Worm (Caenorhabditis elegans) whole organism, young adult: ENCODE data around the gene F42A10.5.
A peak's percentile ranks its signal among the peaks of the same experiment; 100 is the strongest.

Source experiments
- B0261.1 ChIP-seq: sonication (generic microtip); optimal IDR thresholded peaks from 2 replicates; lab custom pipeline; 2016; ENCODE audit warnings: mild to moderate bottlenecking, missing genetic modification characterization, moderate library complexity, missing compliant biosample characterization
- C06A6.2 ChIP-seq: fragments of 200-800 bp; sonication (Bioruptor generic); conservative IDR thresholded peaks from 2 replicates; pipeline ENCODE4 v1.3.6; 2022; ENCODE audit warnings: missing genetic modification characterization, missing compliant biosample characterization
- F22D6.2 ChIP-seq: sonication (generic microtip); optimal IDR thresholded peaks from 2 replicates; lab custom pipeline; 2016; ENCODE audit warnings: mild to moderate bottlenecking, missing genetic modification characterization, missing compliant biosample characterization
- F23B12.7 ChIP-seq: sonication (generic microtip); optimal IDR thresholded peaks from 2 replicates; lab custom pipeline; 2017; ENCODE audit warnings: missing genetic modification characterization, mild to moderate bottlenecking, missing compliant biosample characterization, antibody characterized with exemption, moderate library complexity; ENCODE audit not compliant: insufficient read depth
- F33H1.4 ChIP-seq: fragments of 200-800 bp; sonication (Bioruptor generic); IDR thresholded peaks from 2 replicates; pipeline ENCODE4 v1.3.6; 2022; ENCODE audit warnings: missing genetic modification reagents, missing genetic modification characterization, missing compliant biosample characterization
- F37B4.10 ChIP-seq: fragments of 200-800 bp; sonication (Bioruptor generic); IDR thresholded peaks from 2 replicates; pipeline ENCODE4 v1.3.6; 2022; ENCODE audit warnings: missing genetic modification characterization, missing compliant biosample characterization
- F39B2.1 ChIP-seq: fragments of 200-800 bp; sonication (Bioruptor generic); IDR thresholded peaks from 2 replicates; pipeline ENCODE4 v1.3.6; 2022; ENCODE audit warnings: missing genetic modification reagents, missing genetic modification characterization, missing compliant biosample characterization
- T26A5.8 ChIP-seq: sonication (generic microtip); optimal IDR thresholded peaks from 2 replicates; lab custom pipeline; 2016; ENCODE audit warnings: missing genetic modification characterization, missing compliant biosample characterization
- Y53F4B.3 ChIP-seq: fragments of 200-800 bp; sonication (Bioruptor generic); IDR thresholded peaks from 2 replicates; pipeline ENCODE4 v1.3.6; 2022; ENCODE audit warnings: missing genetic modification reagents, missing genetic modification characterization, missing compliant biosample characterization
- Y95B8A.8 ChIP-seq: fragments of 200-800 bp; sonication (Bioruptor generic); IDR thresholded peaks from 2 replicates; pipeline ENCODE4 v1.3.6; 2022; ENCODE audit warnings: missing genetic modification reagents, missing genetic modification characterization, missing compliant biosample characterization
- ZK185.1 ChIP-seq: sonication (generic microtip); optimal IDR thresholded peaks from 2 replicates; lab custom pipeline; 2016; ENCODE audit warnings: mild to moderate bottlenecking, missing genetic modification characterization, missing compliant biosample characterization; ENCODE audit not compliant: poor library complexity, severe bottlenecking
- ama-1 ChIP-seq, 3 experiments: fragments of 150-350 bp in 1 of 3; sonication (generic microtip) in 2 of 3; optimal IDR thresholded peaks; 2 replicates each; lab custom pipeline; 2014 to 2018; ENCODE audit warnings: missing biosample characterization in 2 of 3, missing genetic modification characterization in 2 of 3, missing genetic modification reagents in 2 of 3
- athp-1 ChIP-seq: sonication (generic microtip); optimal IDR thresholded peaks from 2 replicates; lab custom pipeline; 2017; ENCODE audit warnings: mild to moderate bottlenecking, missing genetic modification characterization, missing compliant biosample characterization
- attf-3 ChIP-seq: fragments of 200-800 bp; sonication (Bioruptor generic); conservative IDR thresholded peaks from 2 replicates; pipeline ENCODE4 v1.3.6; 2022; ENCODE audit warnings: missing genetic modification reagents, missing genetic modification characterization, missing compliant biosample characterization
- attf-6 ChIP-seq: fragments of 200-800 bp; sonication (Bioruptor generic); IDR thresholded peaks from 2 replicates; pipeline ENCODE4 v1.3.6; 2022; ENCODE audit warnings: missing genetic modification reagents, missing genetic modification characterization, missing compliant biosample characterization
- bed-2 ChIP-seq: fragments of 200-800 bp; sonication (Bioruptor generic); IDR thresholded peaks from 2 replicates; pipeline ENCODE4 v1.3.6; 2022; ENCODE audit warnings: missing genetic modification reagents, missing genetic modification characterization, missing compliant biosample characterization
- ccch-3 ChIP-seq: fragments of 200-800 bp; sonication (Bioruptor generic); optimal IDR thresholded peaks from 2 replicates; lab custom pipeline; 2018; ENCODE audit warnings: mild to moderate bottlenecking, missing genetic modification characterization, missing compliant biosample characterization
- cebp-2 ChIP-seq: fragments of 200-800 bp; sonication (Bioruptor generic); IDR thresholded peaks from 2 replicates; pipeline ENCODE4 v1.3.6; 2022; ENCODE audit warnings: missing genetic modification characterization, missing compliant biosample characterization
- ceh-91 ChIP-seq: fragments of 200-800 bp; sonication (Bioruptor generic); IDR thresholded peaks from 2 replicates; pipeline ENCODE4 v1.3.6; 2022; ENCODE audit warnings: missing genetic modification reagents, missing genetic modification characterization, missing compliant biosample characterization
- dox-1 ChIP-seq: fragments of 200-800 bp; sonication (Bioruptor generic); IDR thresholded peaks from 2 replicates; pipeline ENCODE4 v1.3.6; 2022; ENCODE audit warnings: missing genetic modification reagents, missing genetic modification characterization, missing compliant biosample characterization
- dpff-1 ChIP-seq: sonication (generic microtip); optimal IDR thresholded peaks from 2 replicates; lab custom pipeline; 2017; ENCODE audit warnings: mild to moderate bottlenecking, missing genetic modification characterization, missing compliant biosample characterization
- egl-44 ChIP-seq: fragments of 200-800 bp; sonication (Bioruptor generic); IDR thresholded peaks from 2 replicates; pipeline ENCODE4 v1.3.6; 2022; ENCODE audit warnings: missing genetic modification reagents, missing genetic modification characterization, missing compliant biosample characterization
- ekl-4 ChIP-seq: fragments of 200-800 bp; sonication (Bioruptor generic); IDR thresholded peaks from 2 replicates; pipeline ENCODE4 v1.3.6; 2022; ENCODE audit warnings: missing genetic modification reagents, missing genetic modification characterization, missing compliant biosample characterization
- hmg-20 ChIP-seq: fragments of 200-800 bp; sonication (Bioruptor generic); IDR thresholded peaks from 2 replicates; pipeline ENCODE4 v1.3.6; 2022; ENCODE audit warnings: missing genetic modification reagents, missing genetic modification characterization, missing compliant biosample characterization
- hrde-1 ChIP-seq: sonication (generic microtip); optimal IDR thresholded peaks from 2 replicates; lab custom pipeline; 2016; ENCODE audit warnings: missing genetic modification characterization, mild to moderate bottlenecking, missing compliant biosample characterization, moderate library complexity, missing genotype, missing genetic modification reagents, borderline replicate concordance
- lin-26 ChIP-seq: fragments of 200-800 bp; sonication (Bioruptor generic); IDR thresholded peaks from 2 replicates; pipeline ENCODE4 v1.3.6; 2022; ENCODE audit warnings: missing genetic modification reagents, missing genetic modification characterization, missing compliant biosample characterization
- lin-40 ChIP-seq: sonication (generic microtip); optimal IDR thresholded peaks from 2 replicates; lab custom pipeline; 2016; ENCODE audit warnings: missing genetic modification characterization, mild to moderate bottlenecking, missing compliant biosample characterization, missing genotype, missing genetic modification reagents
- lin-54 ChIP-seq: fragments of 200-800 bp; sonication (Bioruptor generic); optimal IDR thresholded peaks from 2 replicates; lab custom pipeline; 2018; ENCODE audit warnings: mild to moderate bottlenecking, missing genetic modification characterization, missing compliant biosample characterization
- lir-1 ChIP-seq: fragments of 200-800 bp; sonication (Bioruptor generic); conservative IDR thresholded peaks from 2 replicates; pipeline ENCODE4 v1.3.6; 2022; ENCODE audit warnings: missing genetic modification reagents, missing genetic modification characterization, missing compliant biosample characterization
- madf-3 ChIP-seq: fragments of 200-800 bp; sonication (Bioruptor generic); IDR thresholded peaks from 2 replicates; pipeline ENCODE4 v1.3.6; 2022; ENCODE audit warnings: missing genetic modification reagents, missing genetic modification characterization, missing compliant biosample characterization
- mes-4 ChIP-seq: sonication (generic microtip); optimal IDR thresholded peaks from 2 replicates; lab custom pipeline; 2016; ENCODE audit warnings: missing genotype, missing genetic modification characterization, missing compliant biosample characterization
- mxl-1 ChIP-seq: sonication (generic microtip); optimal IDR thresholded peaks from 2 replicates; lab custom pipeline; 2016; ENCODE audit warnings: missing genetic modification characterization, missing compliant biosample characterization
- nfya-1 ChIP-seq: sonication (generic microtip); optimal IDR thresholded peaks from 2 replicates; lab custom pipeline; 2017; ENCODE audit warnings: antibody characterized with exemption, missing compliant biosample characterization, missing genetic modification characterization, borderline replicate concordance; ENCODE audit not compliant: insufficient read depth
- nfyb-1 ChIP-seq: fragments of 200-800 bp; sonication (Bioruptor generic); IDR thresholded peaks from 2 replicates; pipeline ENCODE4 v1.3.6; 2022; ENCODE audit warnings: missing genetic modification reagents, missing genetic modification characterization, missing compliant biosample characterization
- nhr-179 ChIP-seq: sonication (generic microtip); optimal IDR thresholded peaks from 2 replicates; lab custom pipeline; 2016; ENCODE audit warnings: mild to moderate bottlenecking, missing genetic modification characterization, missing compliant biosample characterization
- nhr-80 ChIP-seq: sonication (generic microtip); optimal IDR thresholded peaks from 2 replicates; lab custom pipeline; 2016; ENCODE audit warnings: missing genetic modification characterization, missing compliant biosample characterization
- pha-4 ChIP-seq: fragments of 150-350 bp; sonication (generic microtip); optimal IDR thresholded peaks from 2 replicates; lab custom pipeline; 2014; ENCODE audit warnings: missing biosample characterization, missing genetic modification reagents, missing genetic modification characterization
- rcor-1 ChIP-seq: fragments of 200-800 bp; sonication (Bioruptor generic); IDR thresholded peaks from 2 replicates; pipeline ENCODE4 v1.3.6; 2022; ENCODE audit warnings: missing genetic modification reagents, missing genetic modification characterization, missing compliant biosample characterization
- rec-8 ChIP-seq, 2 experiments: sonication (generic microtip); optimal IDR thresholded peaks; 2 replicates each; lab custom pipeline; 2016; ENCODE audit warnings: mild to moderate bottlenecking in 2 of 2, missing genetic modification characterization in 2 of 2, missing genetic modification reagents in 2 of 2, missing genotype in 2 of 2, missing biosample characterization in 1 of 2, missing compliant biosample characterization in 1 of 2, moderate library complexity in 1 of 2
- repo-1 ChIP-seq: sonication (generic microtip); optimal IDR thresholded peaks from 2 replicates; lab custom pipeline; 2017; ENCODE audit warnings: mild to moderate bottlenecking, missing genetic modification characterization, missing compliant biosample characterization
- sdz-38 ChIP-seq: sonication (generic microtip); optimal IDR thresholded peaks from 2 replicates; lab custom pipeline; 2016; ENCODE audit warnings: missing genotype, missing genetic modification characterization, missing compliant biosample characterization
- tbp1 ChIP-seq: fragments of 200-800 bp; sonication (Bioruptor generic); optimal IDR thresholded peaks from 2 replicates; lab custom pipeline; 2018; ENCODE audit warnings: mild to moderate bottlenecking, missing genetic modification characterization, missing compliant biosample characterization
- xnd-1 ChIP-seq: sonication (generic microtip); optimal IDR thresholded peaks from 2 replicates; lab custom pipeline; 2016; ENCODE audit warnings: missing genotype, missing genetic modification reagents, missing genetic modification characterization, missing compliant biosample characterization
- ztf-22 ChIP-seq: fragments of 200-800 bp; sonication (Bioruptor generic); optimal IDR thresholded peaks from 2 replicates; lab custom pipeline; 2018; ENCODE audit warnings: mild to moderate bottlenecking, missing genetic modification characterization, moderate library complexity, missing compliant biosample characterization
- ztf-25 ChIP-seq: fragments of 200-800 bp; sonication (Bioruptor generic); IDR thresholded peaks from 2 replicates; pipeline ENCODE4 v1.3.6; 2022; ENCODE audit warnings: missing genetic modification reagents, missing genetic modification characterization, missing compliant biosample characterization
- ztf-6 ChIP-seq: fragments of 200-800 bp; sonication (Bioruptor generic); IDR thresholded peaks from 2 replicates; pipeline ENCODE4 v1.3.6; 2022; ENCODE audit warnings: missing genetic modification reagents, missing genetic modification characterization, missing compliant biosample characterization

F42A10.5 gene

DNA sequence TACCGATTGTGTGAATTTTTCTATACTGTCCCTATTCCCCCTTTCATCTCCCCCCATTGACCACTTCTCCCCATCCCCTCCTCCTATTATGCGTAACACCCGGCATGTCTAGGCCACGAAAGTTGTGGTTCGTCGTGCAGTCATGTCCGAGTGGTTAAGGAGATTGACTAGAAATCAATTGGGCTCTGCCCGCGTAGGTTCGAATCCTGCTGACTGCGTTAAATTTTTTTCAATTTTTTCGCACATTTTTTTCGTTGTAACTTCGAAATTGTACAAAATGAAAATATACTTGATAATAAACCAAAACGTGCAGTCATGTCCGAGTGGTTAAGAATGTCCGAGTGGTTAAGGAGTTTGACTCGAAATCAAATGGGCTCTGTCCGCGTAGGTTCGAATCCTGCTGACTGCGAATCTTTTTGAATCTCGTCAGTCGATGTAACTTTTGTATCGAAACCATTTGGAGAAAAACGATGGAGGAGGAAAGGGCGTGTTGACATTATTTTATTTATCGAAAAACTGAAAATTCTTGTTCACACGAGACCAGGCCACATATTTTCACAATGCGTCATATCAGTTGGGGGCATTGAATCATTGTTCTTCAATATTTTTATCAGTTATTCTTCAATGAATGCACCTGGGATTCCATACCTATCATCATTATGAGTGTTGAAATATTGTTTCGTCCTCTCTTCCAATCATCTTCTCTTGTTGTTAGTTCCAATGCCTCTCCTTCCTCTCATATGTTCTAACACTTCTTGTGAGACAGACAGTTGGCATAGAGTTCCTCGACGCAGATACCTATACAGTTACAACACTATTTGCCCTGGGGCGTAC lies 14.4 kb downstream of the F42A10.5 start, which contains the start of gene nfm-1 (continued):
- TF ChIP-seq ztf-25 (GFP tag; lab: Robert Waterston, UW) (no peak), F39B2.1 (GFP tag; lab: Robert Waterston, UW) (no peak), xnd-1 (tag; lab: Kevin White, UChicago) (no peak), attf-6 (GFP tag; lab: Robert Waterston, UW) (no peak), nfya-1 (tag; lab: Kevin White, UChicago) (no peak), athp-1 (tag; lab: Kevin White, UChicago) (peak; percentile 71), ekl-4 (GFP tag; lab: Robert Waterston, UW) (peak; percentile 78; the same call in 1 of the 2 replicates), lin-40 (tag; lab: Kevin White, UChicago) (peak; percentile 58), nhr-179 (tag; lab: Kevin White, UChicago) (no peak), ztf-22 (GFP tag; lab: Kevin White, UChicago) (no peak), sdz-38 (tag; lab: Kevin White, UChicago) (no peak), ZK185.1 (tag; lab: Kevin White, UChicago) (peak; percentile 80), rcor-1 (GFP tag; lab: Robert Waterston, UW) (peak; percentile 76), F22D6.2 (peak; percentile 27), ztf-6 (GFP tag; lab: Robert Waterston, UW) (peak; percentile 19; the same call in 1 of the 2 replicates), madf-3 (GFP tag; lab: Robert Waterston, UW) (0 out of 2 replicates have a peak, but pooled peaks have one; percentile 66), lin-26 (peak; percentile 88), egl-44 (GFP tag; lab: Robert Waterston, UW) (peak; percentile 78), mes-4 (tag; lab: Kevin White, UChicago) (peak; percentile 36), F23B12.7 (tag; lab: Kevin White, UChicago) (peak; percentile 50), rec-8 (tag; optimal IDR thresholded peaks at IDR 0.05; lab: Kevin White, UChicago) (peak; percentile 45 to 54), T26A5.8 (tag; lab: Kevin White, UChicago) (peak; percentile 76), ccch-3 (GFP tag; lab: Kevin White, UChicago) (no peak), tbp1 (peak; percentile 98), lir-1 (GFP tag; lab: Robert Waterston, UW) (peak; percentile 50; the same call in 1 of the 2 replicates), F33H1.4 (GFP tag; lab: Robert Waterston, UW) (peak; percentile 44), hmg-20 (peak; percentile 46; the same call in 1 of the 2 replicates), attf-3 (GFP tag; lab: Robert Waterston, UW) (peak; percentile 69; the same call in 1 of the 2 replicates), Y95B8A.8 (GFP tag; lab: Robert Waterston, UW) (0 out of 2 replicates have a peak, but pooled peaks have one; percentile 5), lin-54 (GFP tag; lab: Kevin White, UChicago) (peak; percentile 67), nhr-80 (peak; percentile 99), cebp-2 (GFP tag; lab: Robert Waterston, UW) (0 out of 2 replicates have a peak, but pooled peaks have one; percentile 66), nfyb-1 (GFP tag; lab: Robert Waterston, UW) (peak; percentile 80), C06A6.2 (GFP tag; lab: Robert Waterston, UW) (peak; percentile 66; the same call in 1 of the 2 replicates), dpff-1 (tag; lab: Kevin White, UChicago) (peak; percentile 42), repo-1 (tag; lab: Kevin White, UChicago) (peak; percentile 84), F37B4.10 (no peak), Y53F4B.3 (no peak), ceh-91 (GFP tag; lab: Robert Waterston, UW) (peak; percentile 39; the same call in 1 of the 2 replicates), pha-4 (tag; lab: Kevin White, UChicago) (peak; percentile 28), B0261.1 (tag; lab: Kevin White, UChicago) (peak; percentile 99), bed-2 (no peak), mxl-1 (tag; lab: Kevin White, UChicago) (peak; percentile 85), hrde-1 (tag; lab: Kevin White, UChicago) (peak; percentile 41), dox-1 (GFP tag; lab: Robert Waterston, UW) (peak; percentile 71), ama-1 (optimal IDR thresholded peaks at IDR 0.05; lab: Kevin White, UChicago) (no peak), ama-1 (GFP tag; optimal IDR thresholded peaks at IDR 0.05; lab: Kevin White, UChicago) (peak; percentile 10 to 43)
